Worm (Caenorhabditis elegans) whole organism, mixed stage, embryonic: ENCODE data around the gene K12B6.11.
A peak's percentile ranks its signal among the peaks of the same experiment; 100 is the strongest.

ENCODE experiments used
- M03D4.4 ChIP-seq: sonication (generic microtip); optimal IDR thresholded peaks from 2 replicates; lab custom pipeline; 2017; ENCODE audit warnings: mild to moderate bottlenecking, missing genetic modification characterization, missing compliant biosample characterization
- bed-3 ChIP-seq: fragments of 200-800 bp; sonication (Bioruptor generic); optimal IDR thresholded peaks from 3 replicates; lab custom pipeline; 2018; ENCODE audit warnings: mild to moderate bottlenecking, missing genetic modification characterization, moderate library complexity, missing compliant biosample characterization
- blmp-1 ChIP-seq: fragments of 150-350 bp; optimal IDR thresholded peaks from 2 replicates; lab custom pipeline; 2014; ENCODE audit warnings: missing biosample characterization, missing genetic modification characterization
- ceh-39 ChIP-seq: fragments of 150-350 bp; optimal IDR thresholded peaks from 2 replicates; lab custom pipeline; 2014; ENCODE audit warnings: missing biosample characterization, missing genetic modification characterization
- ceh-43 ChIP-seq: fragments of 200-800 bp; sonication (Bioruptor generic); optimal IDR thresholded peaks from 2 replicates; lab custom pipeline; 2018; ENCODE audit warnings: mild to moderate bottlenecking, missing genetic modification characterization, moderate library complexity, missing compliant biosample characterization
- ceh-83 ChIP-seq: fragments of 200-800 bp; sonication (Bioruptor generic); optimal IDR thresholded peaks from 2 replicates; lab custom pipeline; 2018; ENCODE audit warnings: mild to moderate bottlenecking, missing genetic modification characterization, missing compliant biosample characterization
- ces-1 ChIP-seq: fragments of 150-350 bp; optimal IDR thresholded peaks from 2 replicates; lab custom pipeline; 2014; ENCODE audit warnings: missing biosample characterization, missing genetic modification reagents, missing genetic modification characterization
- cnd-1 ChIP-seq: fragments of 200-800 bp; sonication (Bioruptor generic); optimal IDR thresholded peaks from 2 replicates; lab custom pipeline; 2018; ENCODE audit warnings: mild to moderate bottlenecking, missing genetic modification characterization, missing compliant biosample characterization
- drap-1 ChIP-seq: fragments of 200-800 bp; sonication (Bioruptor generic); optimal IDR thresholded peaks from 3 replicates; lab custom pipeline; 2018; ENCODE audit warnings: mild to moderate bottlenecking, missing genetic modification characterization, missing compliant biosample characterization
- elt-1 ChIP-seq: sonication (generic microtip); optimal IDR thresholded peaks from 2 replicates; lab custom pipeline; 2017; ENCODE audit warnings: missing genetic modification characterization, mild to moderate bottlenecking, missing compliant biosample characterization, antibody characterized with exemption, moderate library complexity, borderline replicate concordance; ENCODE audit not compliant: insufficient read depth
- elt-3 ChIP-seq: fragments of 150-350 bp; optimal IDR thresholded peaks from 2 replicates; lab custom pipeline; 2014; ENCODE audit warnings: missing biosample characterization, missing genetic modification characterization
- flh-1 ChIP-seq: fragments of 200-800 bp; sonication (Bioruptor generic); optimal IDR thresholded peaks from 2 replicates; lab custom pipeline; 2018; ENCODE audit warnings: mild to moderate bottlenecking, missing genetic modification characterization, moderate library complexity, missing compliant biosample characterization
- ham-2 ChIP-seq: fragments of 200-800 bp; sonication (Bioruptor generic); optimal IDR thresholded peaks from 2 replicates; lab custom pipeline; 2018; ENCODE audit warnings: mild to moderate bottlenecking, missing genetic modification characterization, missing compliant biosample characterization
- hlh-1 ChIP-seq: fragments of 150-350 bp; optimal IDR thresholded peaks from 2 replicates; lab custom pipeline; 2014; ENCODE audit warnings: missing biosample characterization, missing genetic modification reagents, missing genetic modification characterization
- lin-13 ChIP-seq: fragments of 150-350 bp; optimal IDR thresholded peaks from 2 replicates; lab custom pipeline; 2014; ENCODE audit warnings: missing biosample characterization, missing genetic modification characterization
- lin-32 ChIP-seq: fragments of 200-800 bp; sonication (Bioruptor generic); optimal IDR thresholded peaks from 2 replicates; lab custom pipeline; 2018; ENCODE audit warnings: mild to moderate bottlenecking, missing genetic modification characterization, missing compliant biosample characterization
- lsy-2 ChIP-seq: fragments of 150-350 bp; optimal IDR thresholded peaks from 2 replicates; lab custom pipeline; 2014; ENCODE audit warnings: missing biosample characterization, missing genetic modification characterization
- mab-5 ChIP-seq: fragments of 150-350 bp; optimal IDR thresholded peaks from 2 replicates; lab custom pipeline; 2014; ENCODE audit warnings: missing biosample characterization, missing genetic modification characterization
- mep-1 ChIP-seq: fragments of 150-350 bp; optimal IDR thresholded peaks from 2 replicates; lab custom pipeline; 2017; ENCODE audit warnings: missing biosample characterization, missing genetic modification reagents, missing genetic modification characterization, inconsistent platforms
- mls-2 ChIP-seq: sonication (generic microtip); optimal IDR thresholded peaks from 2 replicates; lab custom pipeline; 2016; ENCODE audit warnings: mild to moderate bottlenecking, missing genetic modification characterization, moderate library complexity, missing compliant biosample characterization
- nhr-12 ChIP-seq: fragments of 150-350 bp; optimal IDR thresholded peaks from 2 replicates; lab custom pipeline; 2014; ENCODE audit warnings: missing biosample characterization, missing genetic modification characterization
- nhr-2 ChIP-seq: fragments of 150-350 bp; optimal IDR thresholded peaks from 2 replicates; lab custom pipeline; 2014; ENCODE audit warnings: missing biosample characterization, missing genetic modification characterization
- nhr-237 ChIP-seq: fragments of 150-350 bp; optimal IDR thresholded peaks from 2 replicates; lab custom pipeline; 2014; ENCODE audit warnings: missing biosample characterization, missing genetic modification characterization
- nhr-28 ChIP-seq: fragments of 150-350 bp; optimal IDR thresholded peaks from 2 replicates; lab custom pipeline; 2014; ENCODE audit warnings: missing biosample characterization, missing genetic modification characterization
- nhr-76 ChIP-seq: sonication (generic microtip); optimal IDR thresholded peaks from 2 replicates; lab custom pipeline; 2017; ENCODE audit warnings: missing biosample characterization, missing genetic modification characterization
- pha-4 ChIP-seq: fragments of 150-350 bp; optimal IDR thresholded peaks from 2 replicates; lab custom pipeline; 2018; ENCODE audit warnings: missing biosample characterization, missing genetic modification reagents, missing genetic modification characterization
- sem-2 ChIP-seq: fragments of 200-800 bp; sonication (Bioruptor generic); optimal IDR thresholded peaks from 2 replicates; lab custom pipeline; 2018; ENCODE audit warnings: mild to moderate bottlenecking, missing genetic modification characterization, missing compliant biosample characterization
- snpc-4 ChIP-seq: fragments of 150-350 bp; optimal IDR thresholded peaks from 2 replicates; lab custom pipeline; 2014; ENCODE audit warnings: missing biosample characterization, missing genetic modification characterization
- sptf-1 ChIP-seq: sonication (generic microtip); optimal IDR thresholded peaks from 2 replicates; lab custom pipeline; 2017; ENCODE audit warnings: mild to moderate bottlenecking, missing genetic modification characterization, moderate library complexity, missing compliant biosample characterization
- tbx-8 ChIP-seq: fragments of 200-800 bp; sonication (Bioruptor generic); optimal IDR thresholded peaks from 2 replicates; lab custom pipeline; 2018; ENCODE audit warnings: mild to moderate bottlenecking, missing genetic modification characterization, moderate library complexity, missing compliant biosample characterization
- unc-120 ChIP-seq: sonication (generic microtip); optimal IDR thresholded peaks from 2 replicates; lab custom pipeline; 2017; ENCODE audit warnings: missing genetic modification characterization, missing compliant biosample characterization; ENCODE audit not compliant: poor library complexity, severe bottlenecking
- unc-39 ChIP-seq: fragments of 150-350 bp; optimal IDR thresholded peaks from 2 replicates; lab custom pipeline; 2014; ENCODE audit warnings: missing biosample characterization, missing genetic modification characterization
- unc-62 ChIP-seq: fragments of 150-350 bp; optimal IDR thresholded peaks from 2 replicates; lab custom pipeline; 2014; ENCODE audit warnings: missing biosample characterization, missing genetic modification reagents, missing genetic modification characterization
- zip-8 ChIP-seq: fragments of 150-350 bp; optimal IDR thresholded peaks from 2 replicates; lab custom pipeline; 2014; ENCODE audit warnings: missing biosample characterization, missing genetic modification characterization
- ztf-11 ChIP-seq: fragments of 150-350 bp; optimal IDR thresholded peaks from 2 replicates; lab custom pipeline; 2014; ENCODE audit warnings: missing biosample characterization, missing genetic modification characterization

K12B6.11 gene

ce11 chrV:6267237-6267812 lies 21.4 kb upstream of the K12B6.11 start, which contains the start of gene mrck-1:
TSS of gene mrck-1 (minus strand) at chrV:6267287.
- TF ChIP-seq mab-5 (tag; lab: Kevin White, UChicago) (no peak), ceh-39 (tag; lab: Kevin White, UChicago) (peak; percentile 45), ces-1 (GFP tag; lab: Kevin White, UChicago) (peak; percentile 100), ceh-83 (GFP tag; lab: Kevin White, UChicago) (peak; percentile 75), ceh-43 (GFP tag; lab: Kevin White, UChicago) (peak; percentile 78), nhr-2 (peak; percentile 51), mep-1 (peak; percentile 97), nhr-76 (peak; percentile 21), nhr-28 (no peak), unc-62 (GFP tag; lab: Kevin White, UChicago) (peak; percentile 96), ham-2 (GFP tag; lab: Kevin White, UChicago) (peak; percentile 59), unc-120 (peak; percentile 96), bed-3 (GFP tag; lab: Kevin White, UChicago) (peak; percentile 60), unc-39 (tag; lab: Kevin White, UChicago) (peak; percentile 73), elt-1 (tag; lab: Kevin White, UChicago) (peak; percentile 55), cnd-1 (tag; lab: Kevin White, UChicago) (peak; percentile 94), flh-1 (GFP tag; lab: Kevin White, UChicago) (peak; percentile 45), snpc-4 (tag; lab: Kevin White, UChicago) (no peak), hlh-1 (tag; lab: Kevin White, UChicago) (peak; percentile 94), nhr-12 (peak; percentile 65), lin-32 (GFP tag; lab: Kevin White, UChicago) (peak; percentile 84), drap-1 (GFP tag; lab: Kevin White, UChicago) (peak; percentile 88), blmp-1 (tag; lab: Kevin White, UChicago) (peak; percentile 71), nhr-237 (tag; lab: Kevin White, UChicago) (peak; percentile 80), sem-2 (GFP tag; lab: Kevin White, UChicago) (peak; percentile 41), mls-2 (peak; percentile 95), lsy-2 (tag; lab: Kevin White, UChicago) (peak; percentile 82), sptf-1 (peak; percentile 94), pha-4 (peak; percentile 78), elt-3 (tag; lab: Kevin White, UChicago) (no peak), ztf-11 (tag; lab: Kevin White, UChicago) (peak; percentile 82), tbx-8 (GFP tag; lab: Kevin White, UChicago) (peak; percentile 32), lin-13 (tag; lab: Kevin White, UChicago) (peak; percentile 94), M03D4.4 (tag; lab: Kevin White, UChicago) (peak; percentile 90), zip-8 (tag; lab: Kevin White, UChicago) (no peak)

- TF ChIP-seq mab-5 (tag; lab: Kevin White, UChicago): no peak
- TF ChIP-seq lin-32 (GFP tag; lab: Kevin White, UChicago): no peak
- no peak for TF ChIP-seq zip-8 (tag; lab: Kevin White, UChicago)
- TF ChIP-seq ceh-43 (GFP tag; lab: Kevin White, UChicago): no peak
- TF ChIP-seq unc-120: no peak
- TF ChIP-seq cnd-1 (tag; lab: Kevin White, UChicago): no peak
These were observed 20.7 kb upstream of the K12B6.11 start for ce11 chrV:6267978-6268377.

ce11 chrV:6268526-6268925 lies 20.2 kb upstream of the K12B6.11 start:
- TF ChIP-seq elt-1 (tag; lab: Kevin White, UChicago): no peak
- TF ChIP-seq nhr-2: no peak
- TF ChIP-seq ces-1 (GFP tag; lab: Kevin White, UChicago): peak; percentile 70

- TF ChIP-seq hlh-1 (tag; lab: Kevin White, UChicago): no peak
- no peak for TF ChIP-seq ztf-11 (tag; lab: Kevin White, UChicago)
- no peak for TF ChIP-seq tbx-8 (GFP tag; lab: Kevin White, UChicago)
- TF ChIP-seq elt-1 (tag; lab: Kevin White, UChicago): no peak
- no peak for TF ChIP-seq mab-5 (tag; lab: Kevin White, UChicago)
- TF ChIP-seq nhr-28: no peak
- no peak for TF ChIP-seq unc-39 (tag; lab: Kevin White, UChicago)
- TF ChIP-seq pha-4: no peak
- no peak for TF ChIP-seq unc-120
- TF ChIP-seq nhr-76: no peak
- no peak for TF ChIP-seq blmp-1 (tag; lab: Kevin White, UChicago)
- TF ChIP-seq sptf-1: no peak
- no peak for TF ChIP-seq nhr-237 (tag; lab: Kevin White, UChicago)
- TF ChIP-seq mls-2: no peak
- no peak for TF ChIP-seq M03D4.4 (tag; lab: Kevin White, UChicago)
- TF ChIP-seq flh-1 (GFP tag; lab: Kevin White, UChicago): no peak
- TF ChIP-seq elt-3 (tag; lab: Kevin White, UChicago): no peak
These were observed 19.7 kb upstream of the K12B6.11 start for ce11 chrV:6268961-6269360.
